Fruit fly (Drosophila melanogaster) whole organism, prepupa: ENCODE results near the gene CG43098.
A peak's percentile ranks its signal among the peaks of the same experiment; 100 is the strongest.

Experiments
- Blimp-1 ChIP-seq: fragments of 200-800 bp; sonication (Bioruptor generic); optimal IDR thresholded peaks from 3 replicates; lab custom pipeline; 2017; ENCODE audit warnings: missing biosample characterization, missing genetic modification characterization, mild to moderate bottlenecking, moderate library complexity, missing genetic modification reagents
- CG10631 ChIP-seq: fragments of 200-800 bp; sonication (Bioruptor generic); optimal IDR thresholded peaks from 2 replicates; lab custom pipeline; 2016; ENCODE audit warnings: missing biosample characterization, missing genetic modification characterization
- CG10669 ChIP-seq: fragments of 200-800 bp; sonication (Bioruptor generic); optimal IDR thresholded peaks from 3 replicates; lab custom pipeline; 2018; ENCODE audit warnings: missing biosample characterization, mild to moderate bottlenecking, missing genetic modification characterization, moderate library complexity
- CG11294 ChIP-seq: fragments of 200-800 bp; sonication (Bioruptor generic); IDR thresholded peaks from 2 replicates; pipeline ENCODE4 v1.3.6; 2022; ENCODE audit warnings: missing biosample characterization, missing genetic modification characterization
- CG11762 ChIP-seq: fragments of 200-800 bp; sonication (Bioruptor generic); optimal IDR thresholded peaks from 3 replicates; lab custom pipeline; 2016; ENCODE audit warnings: missing biosample characterization, missing genetic modification characterization; ENCODE audit not compliant: insufficient read depth
- CG11902 ChIP-seq: fragments of 200-800 bp; sonication (Bioruptor generic); optimal IDR thresholded peaks from 3 replicates; lab custom pipeline; 2016; ENCODE audit warnings: missing biosample characterization, missing genetic modification characterization
- CG15336 ChIP-seq: fragments of 200-800 bp; sonication (Bioruptor generic); IDR thresholded peaks from 2 replicates; pipeline ENCODE4 v1.3.6; 2022; ENCODE audit warnings: missing biosample characterization, missing genetic modification characterization
- CG1621 ChIP-seq: fragments of 200-800 bp; sonication (Bioruptor generic); optimal IDR thresholded peaks from 3 replicates; lab custom pipeline; 2018; ENCODE audit warnings: missing biosample characterization, mild to moderate bottlenecking, missing genetic modification characterization
- CG16779 ChIP-seq: fragments of 200-800 bp; sonication (Bioruptor generic); optimal IDR thresholded peaks from 3 replicates; lab custom pipeline; 2017; ENCODE audit warnings: missing biosample characterization, mild to moderate bottlenecking, missing genetic modification characterization
- CG3032 ChIP-seq: fragments of 200-800 bp; optimal IDR thresholded peaks from 2 replicates; lab custom pipeline; 2019; ENCODE audit warnings: missing biosample characterization, mild to moderate bottlenecking, missing genetic modification characterization, moderate library complexity
- CG31627 ChIP-seq: fragments of 200-800 bp; sonication (Bioruptor generic); optimal IDR thresholded peaks from 3 replicates; lab custom pipeline; 2016; ENCODE audit warnings: missing biosample characterization, missing genetic modification characterization
- CG32006 ChIP-seq: fragments of 200-800 bp; sonication (Bioruptor generic); optimal IDR thresholded peaks from 3 replicates; lab custom pipeline; 2017; ENCODE audit warnings: missing biosample characterization, mild to moderate bottlenecking, missing genetic modification characterization
- CG34406 ChIP-seq: fragments of 200-800 bp; sonication (Bioruptor generic); optimal IDR thresholded peaks from 3 replicates; lab custom pipeline; 2016; ENCODE audit warnings: missing biosample characterization, missing genetic modification characterization
- CG4318 ChIP-seq: fragments of 200-800 bp; sonication (Bioruptor generic); optimal IDR thresholded peaks from 3 replicates; lab custom pipeline; 2017; ENCODE audit warnings: missing biosample characterization, mild to moderate bottlenecking, missing genetic modification characterization
- CG6163 ChIP-seq: fragments of 200-800 bp; sonication (Bioruptor generic); IDR thresholded peaks from 3 replicates; pipeline ENCODE4 v1.3.6; 2022; ENCODE audit warnings: missing biosample characterization, missing genetic modification characterization
- CG6276 ChIP-seq: fragments of 200-800 bp; sonication (Bioruptor generic); optimal IDR thresholded peaks from 2 replicates; lab custom pipeline; 2017; ENCODE audit warnings: missing biosample characterization, mild to moderate bottlenecking, missing genetic modification characterization
- CG6792 ChIP-seq: fragments of 200-800 bp; sonication (Bioruptor generic); optimal IDR thresholded peaks from 3 replicates; lab custom pipeline; 2016; ENCODE audit warnings: missing biosample characterization, missing genetic modification characterization
- CG6808 ChIP-seq: fragments of 200-800 bp; sonication (Bioruptor generic); optimal IDR thresholded peaks from 3 replicates; lab custom pipeline; 2017; ENCODE audit warnings: missing biosample characterization, missing genetic modification characterization, mild to moderate bottlenecking, moderate library complexity, missing genetic modification reagents
- CG6854 ChIP-seq: fragments of 200-800 bp; sonication (Bioruptor generic); optimal IDR thresholded peaks from 2 replicates; lab custom pipeline; 2017; ENCODE audit warnings: missing biosample characterization, mild to moderate bottlenecking, missing genetic modification characterization
- CG7368 ChIP-seq: fragments of 200-800 bp; sonication (Bioruptor generic); optimal IDR thresholded peaks from 3 replicates; lab custom pipeline; 2016; ENCODE audit warnings: missing biosample characterization, missing genetic modification characterization
- CG8119 ChIP-seq: fragments of 200-800 bp; sonication (Bioruptor generic); IDR thresholded peaks from 3 replicates; pipeline ENCODE4 v1.3.6; 2022; ENCODE audit warnings: missing biosample characterization, missing genetic modification characterization
- CG8319 ChIP-seq: fragments of 200-800 bp; sonication (Bioruptor generic); optimal IDR thresholded peaks from 3 replicates; lab custom pipeline; 2016; ENCODE audit warnings: missing biosample characterization, missing genetic modification characterization
- CG8632 ChIP-seq: fragments of 200-800 bp; sonication (Bioruptor generic); optimal IDR thresholded peaks from 3 replicates; lab custom pipeline; 2016; ENCODE audit warnings: missing biosample characterization, missing genetic modification characterization
- CG9139 ChIP-seq: fragments of 200-800 bp; sonication (Bioruptor generic); optimal IDR thresholded peaks from 3 replicates; lab custom pipeline; 2017; ENCODE audit warnings: missing biosample characterization, mild to moderate bottlenecking, missing genetic modification characterization
- Eip75B ChIP-seq: fragments of 200-800 bp; sonication (Bioruptor generic); optimal IDR thresholded peaks from 3 replicates; lab custom pipeline; 2016; ENCODE audit warnings: missing biosample characterization, missing genetic modification characterization
- Eip78C ChIP-seq: fragments of 200-800 bp; sonication (Bioruptor generic); peaks from one replicate; lab custom pipeline; 2016; ENCODE audit warnings: missing biosample characterization, missing genetic modification characterization
- Eip93F ChIP-seq: fragments of 200-800 bp; sonication (Bioruptor generic); optimal IDR thresholded peaks from 2 replicates; lab custom pipeline; 2016; ENCODE audit warnings: missing biosample characterization, mild to moderate bottlenecking, missing genetic modification characterization
- Ets21C ChIP-seq: fragments of 200-800 bp; sonication (Bioruptor generic); optimal IDR thresholded peaks from 3 replicates; lab custom pipeline; 2016; ENCODE audit warnings: missing biosample characterization, missing genetic modification characterization
- Gug ChIP-seq: fragments of 200-800 bp; sonication (Bioruptor generic); IDR thresholded peaks from 2 replicates; pipeline ENCODE4 v1.3.6; 2022; ENCODE audit warnings: missing biosample characterization, missing genetic modification characterization
- Hr39 ChIP-seq: fragments of 200-800 bp; sonication (Bioruptor generic); optimal IDR thresholded peaks from 2 replicates; lab custom pipeline; 2016; ENCODE audit warnings: missing biosample characterization, missing genetic modification characterization
- Hr4 ChIP-seq: fragments of 200-800 bp; sonication (Bioruptor generic); optimal IDR thresholded peaks from 3 replicates; lab custom pipeline; 2016; ENCODE audit warnings: missing biosample characterization, missing genetic modification characterization
- Lpt ChIP-seq: fragments of 200-800 bp; sonication (Bioruptor generic); optimal IDR thresholded peaks from 3 replicates; lab custom pipeline; 2016; ENCODE audit warnings: missing biosample characterization, missing genetic modification characterization
- Met ChIP-seq: fragments of 200-800 bp; sonication (Bioruptor generic); optimal IDR thresholded peaks from 3 replicates; lab custom pipeline; 2016; ENCODE audit warnings: missing biosample characterization, missing genetic modification characterization
- OdsH ChIP-seq: fragments of 200-800 bp; sonication (Bioruptor generic); optimal IDR thresholded peaks from 3 replicates; lab custom pipeline; 2016; ENCODE audit warnings: missing biosample characterization, missing genetic modification characterization
- Smox ChIP-seq: fragments of 200-800 bp; sonication (Bioruptor generic); optimal IDR thresholded peaks from 3 replicates; lab custom pipeline; 2016; ENCODE audit warnings: missing biosample characterization, missing genetic modification characterization
- Sox102F ChIP-seq: fragments of 200-800 bp; sonication (Bioruptor generic); optimal IDR thresholded peaks from 2 replicates; lab custom pipeline; 2016; ENCODE audit warnings: missing biosample characterization, mild to moderate bottlenecking, missing genetic modification characterization
- Sox14 ChIP-seq: fragments of 200-800 bp; sonication (Bioruptor generic); optimal IDR thresholded peaks from 3 replicates; lab custom pipeline; 2016; ENCODE audit warnings: missing biosample characterization, missing genetic modification characterization
- Sox15 ChIP-seq: fragments of 200-800 bp; sonication (Bioruptor generic); optimal IDR thresholded peaks from 3 replicates; lab custom pipeline; 2016; ENCODE audit warnings: missing biosample characterization, missing genetic modification characterization
- achi ChIP-seq: fragments of 200-800 bp; sonication (Bioruptor generic); optimal IDR thresholded peaks from 3 replicates; lab custom pipeline; 2016; ENCODE audit warnings: missing biosample characterization, missing genetic modification characterization
- acj6 ChIP-seq: fragments of 200-800 bp; sonication (Bioruptor generic); optimal IDR thresholded peaks from 3 replicates; lab custom pipeline; 2016; ENCODE audit warnings: missing biosample characterization, missing genetic modification characterization
- dac ChIP-seq: fragments of 200-800 bp; sonication (Bioruptor generic); optimal IDR thresholded peaks from 2 replicates; lab custom pipeline; 2017; ENCODE audit warnings: missing biosample characterization, mild to moderate bottlenecking, missing genetic modification characterization
- eg ChIP-seq: fragments of 200-800 bp; sonication (Bioruptor generic); IDR thresholded peaks from 3 replicates; pipeline ENCODE4 v1.3.6; 2022; ENCODE audit warnings: missing biosample characterization, missing genetic modification characterization
- esn ChIP-seq: fragments of 200-800 bp; sonication (Bioruptor generic); optimal IDR thresholded peaks from 2 replicates; lab custom pipeline; 2016; ENCODE audit warnings: missing biosample characterization, mild to moderate bottlenecking, missing genetic modification characterization, moderate library complexity
- fd59A ChIP-seq: fragments of 200-800 bp; sonication (Bioruptor generic); optimal IDR thresholded peaks from 2 replicates; lab custom pipeline; 2017; ENCODE audit warnings: missing biosample characterization, mild to moderate bottlenecking, missing genetic modification characterization, missing genetic modification reagents
- fd85E ChIP-seq: fragments of 200-800 bp; sonication (Bioruptor generic); optimal IDR thresholded peaks from 3 replicates; lab custom pipeline; 2016; ENCODE audit warnings: missing biosample characterization, missing genetic modification characterization
- fkh ChIP-seq: fragments of 200-800 bp; sonication (Bioruptor generic); optimal IDR thresholded peaks from 3 replicates; lab custom pipeline; 2017; ENCODE audit warnings: missing biosample characterization, mild to moderate bottlenecking, missing genetic modification characterization, moderate library complexity
- lz ChIP-seq: fragments of 200-800 bp; sonication (Bioruptor generic); optimal IDR thresholded peaks from 3 replicates; lab custom pipeline; 2016; ENCODE audit warnings: missing biosample characterization, missing genetic modification characterization
- net ChIP-seq: fragments of 200-800 bp; sonication (Bioruptor generic); optimal IDR thresholded peaks from 3 replicates; lab custom pipeline; 2016; ENCODE audit warnings: missing biosample characterization, missing genetic modification characterization
- pdm3 ChIP-seq: fragments of 200-800 bp; sonication (Bioruptor generic); optimal IDR thresholded peaks from 3 replicates; lab custom pipeline; 2016; ENCODE audit warnings: missing biosample characterization, missing genetic modification characterization
- salr ChIP-seq, 2 experiments: fragments of 200-800 bp; sonication (Bioruptor generic); optimal IDR thresholded peaks; 3 replicates each; lab custom pipeline; 2016 to 2018; ENCODE audit warnings: missing biosample characterization in 2 of 2, missing genetic modification characterization in 2 of 2, mild to moderate bottlenecking in 1 of 2
- spab ChIP-seq: fragments of 200-800 bp; sonication (Bioruptor generic); optimal IDR thresholded peaks from 2 replicates; lab custom pipeline; 2017; ENCODE audit warnings: missing biosample characterization, mild to moderate bottlenecking, missing genetic modification characterization, missing genetic modification reagents
- ss ChIP-seq, 2 experiments: fragments of 200-800 bp; sonication (Bioruptor generic); optimal IDR thresholded peaks; 2 replicates in 1 of 2; 3 replicates in 1 of 2; lab custom pipeline; 2017 to 2018; ENCODE audit warnings: mild to moderate bottlenecking in 2 of 2, missing biosample characterization in 2 of 2, missing genetic modification characterization in 2 of 2, moderate library complexity in 1 of 2
- svp ChIP-seq: fragments of 200-800 bp; sonication (Bioruptor generic); peaks from one replicate; lab custom pipeline; 2016; ENCODE audit warnings: missing biosample characterization, missing genetic modification characterization

CG43098 gene

dm6 chr3L:3649527-3649926 lies 9.3 kb upstream of the CG43098 start:
- TF ChIP-seq CG6854 (GFP tag; lab: Kevin White, UChicago): no peak
- no peak for TF ChIP-seq Blimp-1 (GFP tag; lab: Kevin White, UChicago)
- TF ChIP-seq CG1621: no peak
- peak; percentile 27 for TF ChIP-seq Ets21C (GFP tag; lab: Kevin White, UChicago)
- TF ChIP-seq svp: peak; percentile 78
- TF ChIP-seq Eip78C (GFP tag; lab: Kevin White, UChicago): peak; percentile 89
- TF ChIP-seq spab: no peak
- TF ChIP-seq dac (GFP tag; lab: Kevin White, UChicago): peak; percentile 19
- no peak for TF ChIP-seq CG8319
- peak; percentile 48 for TF ChIP-seq CG6792 (GFP tag; lab: Kevin White, UChicago)
- TF ChIP-seq Sox102F (GFP tag; lab: Kevin White, UChicago): peak; percentile 62
- TF ChIP-seq pdm3 (GFP tag; lab: Kevin White, UChicago): peak; percentile 59
- TF ChIP-seq acj6 (GFP tag; lab: Kevin White, UChicago): peak; percentile 34
- TF ChIP-seq Lpt (GFP tag; lab: Kevin White, UChicago): peak; percentile 55
- TF ChIP-seq fd59A (GFP tag; lab: Kevin White, UChicago): no peak
- TF ChIP-seq CG6163 (GFP tag; lab: Robert Waterston, UW): peak; percentile 71; the same call in 2 of the 3 replicates
- TF ChIP-seq OdsH (GFP tag; lab: Kevin White, UChicago): peak; percentile 53
- TF ChIP-seq Hr4 (GFP tag; lab: Kevin White, UChicago): peak; percentile 71
- TF ChIP-seq Hr39 (GFP tag; lab: Kevin White, UChicago): peak; percentile 18
- TF ChIP-seq CG11294 (GFP tag; lab: Robert Waterston, UW): peak; percentile 49; the same call in 1 of the 2 replicates
- TF ChIP-seq Eip93F (GFP tag; lab: Kevin White, UChicago): no peak
- peak; percentile 50 for TF ChIP-seq CG6276 (GFP tag; lab: Kevin White, UChicago)
- TF ChIP-seq CG11762 (GFP tag; lab: Kevin White, UChicago): no peak
- TF ChIP-seq fkh: no peak
- no peak for TF ChIP-seq fd85E (GFP tag; lab: Kevin White, UChicago)
- TF ChIP-seq Smox (GFP tag; lab: Kevin White, UChicago): peak; percentile 48
- TF ChIP-seq salr (GFP tag; optimal IDR thresholded peaks at IDR 0.05; lab: Kevin White, UChicago): peak in 1 of 2 experiments; percentile 42
- peak; percentile 26 for TF ChIP-seq Eip75B (GFP tag; lab: Kevin White, UChicago)
- no peak for TF ChIP-seq ss (GFP tag; optimal IDR thresholded peaks at IDR 0.05; lab: Kevin White, UChicago)
- peak; percentile 31 for TF ChIP-seq CG31627
- TF ChIP-seq CG10669 (GFP tag; lab: Kevin White, UChicago): no peak
- peak; percentile 61 for TF ChIP-seq lz (GFP tag; lab: Kevin White, UChicago)
- TF ChIP-seq eg (GFP tag; lab: Robert Waterston, UW): peak; percentile 84
- peak; percentile 1 for TF ChIP-seq CG8632 (GFP tag; lab: Kevin White, UChicago)
- no peak for TF ChIP-seq CG16779 (tag; lab: Kevin White, UChicago)
- TF ChIP-seq CG10631: peak; percentile 40
- TF ChIP-seq CG3032 (tag; lab: Kevin White, UChicago): no peak
- peak; percentile 34 for TF ChIP-seq Sox14 (GFP tag; lab: Kevin White, UChicago)
- no peak for TF ChIP-seq CG11902 (GFP tag; lab: Kevin White, UChicago)
- TF ChIP-seq esn: peak; percentile 62
- TF ChIP-seq CG8119 (GFP tag; lab: Robert Waterston, UW): peak; percentile 74
- TF ChIP-seq CG6808: no peak
- peak; percentile 66; the same call in 1 of the 2 replicates for TF ChIP-seq CG15336 (GFP tag; lab: Robert Waterston, UW)
- no peak for TF ChIP-seq Gug
- TF ChIP-seq CG9139 (GFP tag; lab: Kevin White, UChicago): no peak
- TF ChIP-seq CG34406 (GFP tag; lab: Kevin White, UChicago): peak; percentile 27
- TF ChIP-seq CG4318 (GFP tag; lab: Kevin White, UChicago): peak; percentile 22
- TF ChIP-seq CG7368 (GFP tag; lab: Kevin White, UChicago): no peak
- peak; percentile 49 for TF ChIP-seq net (GFP tag; lab: Kevin White, UChicago)
- peak; percentile 69 for TF ChIP-seq CG32006
- TF ChIP-seq Sox15 (GFP tag; lab: Kevin White, UChicago): no peak
- peak; percentile 63 for TF ChIP-seq Met (GFP tag; lab: Kevin White, UChicago)
- peak; percentile 46 for TF ChIP-seq achi (GFP tag; lab: Kevin White, UChicago)
